Fruit fly (Drosophila melanogaster): ENCODE measurements around the gene Cog4.

Gene Cog4

dm6 chr2L:10468388-10468787, 20.0 kb downstream of the Cog4 start (continued):
- TF ChIP-seq CG4854 (GFP tag; optimal IDR thresholded peaks at IDR 0.05): no peak
- TF ChIP-seq CG1832 (GFP tag; optimal IDR thresholded peaks at IDR 0.05): no peak
- peak; percentile 32; the same call in 1 of the 2 replicates for TF ChIP-seq CG43689 (GFP tag; IDR thresholded peaks at IDR 0.05)
- TF ChIP-seq so (GFP tag; IDR thresholded peaks at IDR 0.05): peak; percentile 51; the same call in 1 of the 3 replicates
- no peak for TF ChIP-seq Sry-β (GFP tag; optimal IDR thresholded peaks at IDR 0.05)
- no peak for TF ChIP-seq prd (optimal IDR thresholded peaks at IDR 0.05)
- TF ChIP-seq prd (GFP tag; IDR thresholded peaks at IDR 0.05): peak; percentile 63; the same call in 2 of the 3 replicates
- peak; percentile 37 for TF ChIP-seq Dad (GFP tag; optimal IDR thresholded peaks at IDR 0.05)
- TF ChIP-seq CG13424 (tag; optimal IDR thresholded peaks at IDR 0.05): peak; percentile 67
- peak; percentile 61 for TF ChIP-seq esg (GFP tag; conservative IDR thresholded peaks at IDR 0.05)
- TF ChIP-seq Dip3 (GFP tag; optimal IDR thresholded peaks at IDR 0.05): no peak
- TF ChIP-seq CG4707 (GFP tag; optimal IDR thresholded peaks at IDR 0.05): no peak
- no peak for TF ChIP-seq CG3726 (GFP tag; IDR thresholded peaks at IDR 0.05)
- TF ChIP-seq CG14860 (GFP tag; IDR thresholded peaks at IDR 0.05; ENCODE audit: partially characterized antibody): no peak
- TF ChIP-seq CG10565 (GFP tag; optimal IDR thresholded peaks at IDR 0.05): no peak
- no peak for TF ChIP-seq CHES-1-like (GFP tag; optimal IDR thresholded peaks at IDR 0.05)
- TF ChIP-seq CG31441 (GFP tag; IDR thresholded peaks at IDR 0.05): peak; percentile 64
- peak; percentile 7 for TF ChIP-seq CG14710 (tag; optimal IDR thresholded peaks at IDR 0.05)
- peak; percentile 58; the same call in 1 of the 3 replicates for TF ChIP-seq ase (GFP tag; IDR thresholded peaks at IDR 0.05)
- peak; percentile 18 to 71 for TF ChIP-seq dpn (GFP tag; optimal IDR thresholded peaks at IDR 0.05)
- TF ChIP-seq Atf-2 (GFP tag; optimal IDR thresholded peaks at IDR 0.05): no peak
- no peak for TF ChIP-seq Nf-YB (GFP tag; optimal IDR thresholded peaks at IDR 0.05)
- TF ChIP-seq pb (GFP tag; optimal IDR thresholded peaks at IDR 0.05): no peak
- TF ChIP-seq CG9609 (GFP tag; optimal IDR thresholded peaks at IDR 0.05): no peak
- TF ChIP-seq CG8924 (tag; optimal IDR thresholded peaks at IDR 0.05): peak; percentile 42
- peak; percentile 12 for TF ChIP-seq CG12942 (GFP tag; optimal IDR thresholded peaks at IDR 0.05)
- TF ChIP-seq CG9215 (GFP tag; IDR thresholded peaks at IDR 0.05): no peak; the same call in 1 of the 2 replicates
- TF ChIP-seq Bgb (GFP tag; IDR thresholded peaks at IDR 0.05; ENCODE audit: partially characterized antibody): no peak
- peak; percentile 26 for TF ChIP-seq CG9727 (GFP tag; optimal IDR thresholded peaks at IDR 0.05)
- peak; percentile 64 for TF ChIP-seq Xrp1 (GFP tag; IDR thresholded peaks at IDR 0.05)
- peak; percentile 56 for TF ChIP-seq sisA (GFP tag; IDR thresholded peaks at IDR 0.05)
- TF ChIP-seq Awh (GFP tag; IDR thresholded peaks at IDR 0.05): peak; percentile 58
- peak; percentile 23 for TF ChIP-seq gsb-n (tag; optimal IDR thresholded peaks at IDR 0.05)
- TF ChIP-seq CG15514 (GFP tag; optimal IDR thresholded peaks at IDR 0.05): peak; percentile 60
- no peak for TF ChIP-seq gro (GFP tag; optimal IDR thresholded peaks at IDR 0.05)
- no peak for TF ChIP-seq CG16815 (GFP tag; optimal IDR thresholded peaks at IDR 0.05)
- TF ChIP-seq Fer1 (GFP tag; optimal IDR thresholded peaks at IDR 0.05): peak; percentile 63
- no peak for TF ChIP-seq CG31365 (tag; optimal IDR thresholded peaks at IDR 0.05)
- TF ChIP-seq Side (GFP tag; optimal IDR thresholded peaks at IDR 0.05): no peak
- 0 out of 2 replicates have a peak, but pooled peaks have one; percentile 43 for TF ChIP-seq aop (GFP tag; IDR thresholded peaks at IDR 0.05)
- no peak for TF ChIP-seq Hand (GFP tag; optimal IDR thresholded peaks at IDR 0.05)
- no peak for TF ChIP-seq hkb (optimal IDR thresholded peaks at IDR 0.05)
- peak; percentile 65 for TF ChIP-seq hkb (GFP tag; IDR thresholded peaks at IDR 0.05)
- TF ChIP-seq tx (GFP tag; optimal IDR thresholded peaks at IDR 0.05): no peak
- TF ChIP-seq jing (GFP tag; optimal IDR thresholded peaks at IDR 0.05): peak; percentile 14
- peak; percentile 29; the same call in 1 of the 2 replicates for TF ChIP-seq sens-2 (GFP tag; IDR thresholded peaks at IDR 0.05)
- peak; percentile 27 for TF ChIP-seq B-H2 (GFP tag; optimal IDR thresholded peaks at IDR 0.05)
- no peak for TF ChIP-seq twi (tag; optimal IDR thresholded peaks at IDR 0.05)
- no peak for TF ChIP-seq CG7987 (GFP tag; optimal IDR thresholded peaks at IDR 0.05)
- TF ChIP-seq CG1647 (GFP tag; optimal IDR thresholded peaks at IDR 0.05): no peak
- TF ChIP-seq CG14667 (GFP tag; IDR thresholded peaks at IDR 0.05): no peak; the same call in 1 of the 2 replicates
- TF ChIP-seq peb (GFP tag; IDR thresholded peaks at IDR 0.05): peak; percentile 56

Data from whole organism, embryonic.